Fruit fly (Drosophila melanogaster): ENCODE results near the gene CG4553.
A peak's percentile ranks its signal among the peaks of the same experiment; 100 is the strongest.

The CG4553 gene

dm6 chr3R:25472635-25473552 is 3.8 kb downstream of the CG4553 start, which contains the start of the genes Fur1 and Vps33B (continued):
- TF ChIP-seq Pdp1 (GFP tag; optimal IDR thresholded peaks at IDR 0.05): peak; percentile 98 to 99
- peak; percentile 96 for TF ChIP-seq CG1233 (GFP tag; optimal IDR thresholded peaks at IDR 0.05)
- peak; percentile 80 for TF ChIP-seq CG16813 (GFP tag; IDR thresholded peaks at IDR 0.05; ENCODE audit: partially characterized antibody)
- peak; percentile 97 for TF ChIP-seq CG18262 (tag; optimal IDR thresholded peaks at IDR 0.05)

DNA sequence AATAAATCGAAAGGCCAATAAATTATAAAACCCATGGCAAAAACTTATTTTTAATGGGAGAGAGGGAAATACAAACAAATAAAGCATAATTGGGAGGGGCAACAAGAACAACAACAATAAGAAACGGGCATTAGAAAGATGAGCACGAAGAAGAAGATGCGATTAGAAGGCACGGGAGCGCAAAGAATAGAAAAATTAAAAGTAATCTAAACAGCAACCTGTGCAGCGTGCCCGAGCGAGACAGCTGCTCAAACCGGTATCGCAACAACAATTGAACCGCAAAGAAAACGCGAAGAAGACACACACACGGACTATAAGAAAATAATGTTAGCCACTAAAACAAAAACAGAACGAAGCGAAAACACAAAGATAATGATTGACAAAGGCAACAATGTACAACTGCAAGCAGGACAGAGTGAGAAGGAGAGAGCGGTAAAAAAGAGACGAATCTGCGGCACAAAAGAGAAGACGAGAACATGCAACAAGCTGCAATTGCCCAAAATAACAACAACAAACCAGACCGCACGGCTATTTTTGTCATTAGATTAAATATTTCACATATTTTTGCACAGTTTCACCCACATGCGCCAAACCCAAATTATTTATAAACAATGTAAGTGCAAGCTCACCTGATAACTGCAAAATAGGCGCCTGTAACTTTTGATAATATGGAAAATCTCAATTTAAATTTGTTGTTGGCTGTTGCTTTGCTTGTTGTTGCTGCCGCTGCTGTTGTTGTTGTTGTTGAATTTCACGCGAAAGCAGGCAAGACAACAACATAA is 4.7 kb downstream of the CG4553 start:
- no peak for TF ChIP-seq CG31441 (GFP tag; IDR thresholded peaks at IDR 0.05)
- no peak for TF ChIP-seq HLH3B (GFP tag; IDR thresholded peaks at IDR 0.05)
- no peak for TF ChIP-seq CG6654 (GFP tag; optimal IDR thresholded peaks at IDR 0.05)
- TF ChIP-seq pros (GFP tag; optimal IDR thresholded peaks at IDR 0.05): peak; percentile 9
- TF ChIP-seq CG10366 (GFP tag; IDR thresholded peaks at IDR 0.05): no peak
- TF ChIP-seq CG8924 (tag; optimal IDR thresholded peaks at IDR 0.05): peak; percentile 55
- TF ChIP-seq CG2202 (tag; optimal IDR thresholded peaks at IDR 0.05): no peak
- TF ChIP-seq Aef1 (GFP tag; IDR thresholded peaks at IDR 0.05): peak; percentile 60
- TF ChIP-seq Hmx (GFP tag; optimal IDR thresholded peaks at IDR 0.05): no peak
- TF ChIP-seq nau (GFP tag; optimal IDR thresholded peaks at IDR 0.05): no peak
- TF ChIP-seq kay (GFP tag; optimal IDR thresholded peaks at IDR 0.05): no peak
- no peak for TF ChIP-seq ham (GFP tag; IDR thresholded peaks at IDR 0.05)
- TF ChIP-seq psq (GFP tag; optimal IDR thresholded peaks at IDR 0.05): peak; percentile 81
- no peak for TF ChIP-seq CG33557 (GFP tag; optimal IDR thresholded peaks at IDR 0.05)
- TF ChIP-seq vvl (GFP tag; IDR thresholded peaks at IDR 0.05): no peak
- TF ChIP-seq fru (optimal IDR thresholded peaks at IDR 0.05): no peak
- TF ChIP-seq D (optimal IDR thresholded peaks at IDR 0.05): peak; percentile 68
- no peak for TF ChIP-seq D (GFP tag; optimal IDR thresholded peaks at IDR 0.05)
- 0 out of 4 replicates have a peak, but pooled peaks have one; percentile 6 for TF ChIP-seq chinmo (GFP tag; IDR thresholded peaks at IDR 0.05; ENCODE audit: partially characterized antibody)
- TF ChIP-seq CG2199 (GFP tag; IDR thresholded peaks at IDR 0.05): peak; percentile 73; the same call in 1 of the 3 replicates
- TF ChIP-seq CG4360 (GFP tag; IDR thresholded peaks at IDR 0.05): peak; percentile 98
- no peak for TF ChIP-seq CG14860 (GFP tag; IDR thresholded peaks at IDR 0.05; ENCODE audit: partially characterized antibody)
- peak; percentile 67 for TF ChIP-seq kah (GFP tag; optimal IDR thresholded peaks at IDR 0.05)
- no peak for TF ChIP-seq gcm (GFP tag; optimal IDR thresholded peaks at IDR 0.05)
- no peak for TF ChIP-seq phol (tag; optimal IDR thresholded peaks at IDR 0.05)
- peak; percentile 66 for TF ChIP-seq CG15479 (GFP tag; optimal IDR thresholded peaks at IDR 0.05)
- peak; percentile 76 for TF ChIP-seq Elba2 (GFP tag; optimal IDR thresholded peaks at IDR 0.05)
- no peak for TF ChIP-seq CG4282 (GFP tag; optimal IDR thresholded peaks at IDR 0.05)
- no peak for TF ChIP-seq Lhr (GFP tag; optimal IDR thresholded peaks at IDR 0.05)
- no peak for TF ChIP-seq Bgb (GFP tag; IDR thresholded peaks at IDR 0.05; ENCODE audit: partially characterized antibody)
- no peak for TF ChIP-seq CG11696 (GFP tag; IDR thresholded peaks at IDR 0.05)
- no peak for TF ChIP-seq CG3163 (GFP tag; optimal IDR thresholded peaks at IDR 0.05)
- TF ChIP-seq crol (GFP tag; IDR thresholded peaks at IDR 0.05): no peak
- no peak for TF ChIP-seq CG1233 (GFP tag; optimal IDR thresholded peaks at IDR 0.05)
- TF ChIP-seq ci (GFP tag; IDR thresholded peaks at IDR 0.05): no peak
- no peak for TF ChIP-seq sisA (GFP tag; IDR thresholded peaks at IDR 0.05)
- no peak for TF ChIP-seq CG11504 (tag; optimal IDR thresholded peaks at IDR 0.05)
- TF ChIP-seq Sin3A (optimal IDR thresholded peaks at IDR 0.05): no peak
- peak; percentile 48 for TF ChIP-seq CG7745 (tag; optimal IDR thresholded peaks at IDR 0.05)
- peak; percentile 55 for TF ChIP-seq CG17385 (GFP tag; optimal IDR thresholded peaks at IDR 0.05)
- no peak for TF ChIP-seq mld (GFP tag; IDR thresholded peaks at IDR 0.05; ENCODE audit: partially characterized antibody)
- peak; percentile 58 for TF ChIP-seq sens (GFP tag)
- TF ChIP-seq klu (GFP tag; IDR thresholded peaks at IDR 0.05): no peak

Measured in whole organism, embryonic.